Fruit fly (Drosophila melanogaster) whole organism, embryonic: Measurements from ENCODE around the gene Kpc1.
A peak's percentile ranks its signal among the peaks of the same experiment; 100 is the strongest.

ENCODE experiments used
- BtbVII ChIP-seq: fragments of 200-800 bp; sonication (Bioruptor generic); optimal IDR thresholded peaks from 3 replicates; lab custom pipeline; 2017; ENCODE audit warnings: missing biosample characterization, mild to moderate bottlenecking, missing genetic modification characterization
- CG10267 ChIP-seq: fragments of 200-800 bp; sonication (Bioruptor generic); optimal IDR thresholded peaks from 2 replicates; lab custom pipeline; 2018; ENCODE audit warnings: missing biosample characterization, mild to moderate bottlenecking, missing genetic modification characterization, moderate library complexity
- CG11398 ChIP-seq: fragments of 200-800 bp; sonication (Bioruptor generic); optimal IDR thresholded peaks from 2 replicates; lab custom pipeline; 2016; ENCODE audit warnings: missing biosample characterization, missing genetic modification characterization
- CG12942 ChIP-seq: fragments of 200-800 bp; sonication (Bioruptor generic); optimal IDR thresholded peaks from 3 replicates; lab custom pipeline; 2016; ENCODE audit warnings: missing biosample characterization, missing genetic modification characterization
- CG14014 ChIP-seq: fragments of 200-800 bp; sonication (Bioruptor generic); IDR thresholded peaks from 2 replicates; pipeline ENCODE4 v1.3.6; 2022; ENCODE audit warnings: missing biosample characterization, missing genetic modification characterization
- CG15073 ChIP-seq: fragments of 200-800 bp; sonication (Bioruptor generic); optimal IDR thresholded peaks from 2 replicates; lab custom pipeline; 2016; ENCODE audit warnings: missing biosample characterization, missing genetic modification characterization
- CG15696 ChIP-seq: fragments of 200-800 bp; sonication (Bioruptor generic); optimal IDR thresholded peaks from 2 replicates; lab custom pipeline; 2019; ENCODE audit warnings: missing biosample characterization, mild to moderate bottlenecking, missing genetic modification characterization, moderate library complexity
- CG1603 ChIP-seq: fragments of 200-800 bp; sonication (Bioruptor generic); optimal IDR thresholded peaks from 2 replicates; lab custom pipeline; 2019; ENCODE audit warnings: missing biosample characterization, mild to moderate bottlenecking, missing genetic modification characterization, moderate library complexity
- CG17328 ChIP-seq: fragments of 200-800 bp; sonication (Bioruptor generic); IDR thresholded peaks from 2 replicates; pipeline ENCODE4 v1.3.6; 2022; ENCODE audit warnings: missing biosample characterization, missing genetic modification characterization
- CG17912 ChIP-seq: fragments of 200-800 bp; sonication (Bioruptor generic); optimal IDR thresholded peaks from 2 replicates; lab custom pipeline; 2018; ENCODE audit warnings: missing biosample characterization, mild to moderate bottlenecking, missing genetic modification characterization
- CG18476 ChIP-seq: fragments of 200-800 bp; sonication (Bioruptor generic); optimal IDR thresholded peaks from 2 replicates; lab custom pipeline; 2016; ENCODE audit warnings: missing biosample characterization, mild to moderate bottlenecking, missing genetic modification characterization
- CG18764 ChIP-seq: fragments of 200-800 bp; sonication (Bioruptor generic); optimal IDR thresholded peaks from 3 replicates; lab custom pipeline; 2016; ENCODE audit warnings: missing biosample characterization, missing genetic modification characterization
- CG2199 ChIP-seq: fragments of 200-800 bp; sonication (Bioruptor generic); IDR thresholded peaks from 3 replicates; pipeline ENCODE4 v1.3.6; 2022; ENCODE audit warnings: missing biosample characterization, missing genetic modification characterization
- CG2678 ChIP-seq: fragments of 200-800 bp; sonication (Bioruptor generic); optimal IDR thresholded peaks from 3 replicates; lab custom pipeline; 2019; ENCODE audit warnings: missing biosample characterization, mild to moderate bottlenecking, missing genetic modification characterization, moderate library complexity
- CG33557 ChIP-seq: fragments of 200-800 bp; sonication (Bioruptor generic); optimal IDR thresholded peaks from 2 replicates; lab custom pipeline; 2019; ENCODE audit warnings: missing biosample characterization, mild to moderate bottlenecking, missing genetic modification characterization, moderate library complexity
- CG3995 ChIP-seq: fragments of 200-800 bp; sonication (Bioruptor generic); optimal IDR thresholded peaks from 3 replicates; lab custom pipeline; 2016; ENCODE audit warnings: missing biosample characterization, missing genetic modification characterization
- CG5953 ChIP-seq: fragments of 200-800 bp; sonication (Bioruptor generic); IDR thresholded peaks from 2 replicates; pipeline ENCODE4 v1.3.6; 2022; ENCODE audit warnings: missing biosample characterization, missing genetic modification characterization
- CG7271 ChIP-seq: fragments of 200-800 bp; sonication (Bioruptor generic); optimal IDR thresholded peaks from 2 replicates; lab custom pipeline; 2018; ENCODE audit warnings: missing biosample characterization, mild to moderate bottlenecking, missing genetic modification characterization, moderate library complexity
- CG7556 ChIP-seq: fragments of 200-800 bp; sonication (Bioruptor generic); optimal IDR thresholded peaks from 2 replicates; lab custom pipeline; 2017; ENCODE audit warnings: missing biosample characterization, mild to moderate bottlenecking, missing genetic modification characterization
- CG7963 ChIP-seq: fragments of 200-800 bp; sonication (Bioruptor generic); IDR thresholded peaks from 3 replicates; pipeline ENCODE4 v1.3.6; 2022; ENCODE audit warnings: missing biosample characterization, missing genetic modification characterization; ENCODE audit not compliant: partially characterized antibody
- CG8089 ChIP-seq: fragments of 200-800 bp; sonication (Bioruptor generic); optimal IDR thresholded peaks from 3 replicates; lab custom pipeline; 2016; ENCODE audit warnings: missing biosample characterization, missing genetic modification characterization
- CG8281 ChIP-seq: fragments of 200-800 bp; sonication (Bioruptor generic); optimal IDR thresholded peaks from 2 replicates; lab custom pipeline; 2018; ENCODE audit warnings: missing biosample characterization, mild to moderate bottlenecking, missing genetic modification characterization, moderate library complexity
- D19B ChIP-seq: fragments of 200-800 bp; sonication (Bioruptor generic); optimal IDR thresholded peaks from 2 replicates; lab custom pipeline; 2017; ENCODE audit warnings: missing biosample characterization, mild to moderate bottlenecking, missing genetic modification characterization
- Dad ChIP-seq: fragments of 200-800 bp; sonication (Bioruptor generic); optimal IDR thresholded peaks from 3 replicates; lab custom pipeline; 2016; ENCODE audit warnings: missing biosample characterization, missing genetic modification characterization
- Deaf1 ChIP-seq: fragments of 200-800 bp; optimal IDR thresholded peaks from 3 replicates; lab custom pipeline; 2019; ENCODE audit warnings: missing biosample characterization, mild to moderate bottlenecking, missing genetic modification characterization, moderate library complexity
- Ets65A ChIP-seq: fragments of 200-800 bp; sonication (Bioruptor generic); peaks from one replicate; lab custom pipeline; 2016; ENCODE audit warnings: missing biosample characterization, missing genetic modification characterization
- Fer2 ChIP-seq: fragments of 200-800 bp; sonication (Bioruptor generic); optimal IDR thresholded peaks from 2 replicates; lab custom pipeline; 2018; ENCODE audit warnings: missing biosample characterization, mild to moderate bottlenecking, missing genetic modification characterization, moderate library complexity
- Fer3 ChIP-seq: fragments of 200-800 bp; sonication (Bioruptor generic); optimal IDR thresholded peaks from 2 replicates; lab custom pipeline; 2018; ENCODE audit warnings: missing biosample characterization, mild to moderate bottlenecking, missing genetic modification characterization, moderate library complexity
- Oaz ChIP-seq: fragments of 200-800 bp; sonication (Bioruptor generic); IDR thresholded peaks from 2 replicates; pipeline ENCODE4 v1.3.6; 2022; ENCODE audit warnings: missing biosample characterization, missing genetic modification characterization
- Poxn ChIP-seq: fragments of 200-800 bp; sonication (Bioruptor generic); IDR thresholded peaks from 2 replicates; pipeline ENCODE4 v1.3.6; 2022; ENCODE audit warnings: missing biosample characterization, missing genetic modification characterization
- Rx ChIP-seq: fragments of 200-800 bp; sonication (Bioruptor generic); IDR thresholded peaks from 2 replicates; pipeline ENCODE4 v1.3.6; 2022; ENCODE audit warnings: missing biosample characterization, missing genetic modification characterization
- Tbp ChIP-seq: fragments of >200 bp; optimal IDR thresholded peaks from 2 replicates; lab custom pipeline; 2018; ENCODE audit warnings: missing biosample characterization, missing genetic modification characterization
- al ChIP-seq: fragments of 200-800 bp; sonication (Bioruptor generic); IDR thresholded peaks from 2 replicates; pipeline ENCODE4 v1.3.6; 2022; ENCODE audit warnings: missing biosample characterization, missing genetic modification characterization
- aop ChIP-seq: fragments of 200-800 bp; sonication (Bioruptor generic); IDR thresholded peaks from 2 replicates; pipeline ENCODE4 v1.3.6; 2022; ENCODE audit warnings: missing biosample characterization, missing genetic modification characterization
- ash1 ChIP-seq: fragments of 200-800 bp; sonication (Bioruptor generic); optimal IDR thresholded peaks from 2 replicates; lab custom pipeline; 2018; ENCODE audit warnings: missing biosample characterization, mild to moderate bottlenecking, missing genetic modification characterization
- bab2 ChIP-seq: fragments of 200-800 bp; sonication (Bioruptor generic); optimal IDR thresholded peaks from 2 replicates; lab custom pipeline; 2016; ENCODE audit warnings: missing biosample characterization, missing genetic modification characterization
- da ChIP-seq: fragments of 200-800 bp; sonication (Bioruptor generic); optimal IDR thresholded peaks from 2 replicates; lab custom pipeline; 2016; ENCODE audit warnings: missing biosample characterization, missing genetic modification characterization
- dati ChIP-seq: fragments of 200-800 bp; sonication (Bioruptor generic); IDR thresholded peaks from 2 replicates; pipeline ENCODE4 v1.3.6; 2022; ENCODE audit warnings: missing biosample characterization, missing genetic modification characterization
- dmrt11E ChIP-seq: fragments of 200-800 bp; sonication (Bioruptor generic); optimal IDR thresholded peaks from 3 replicates; lab custom pipeline; 2018; ENCODE audit warnings: missing biosample characterization, mild to moderate bottlenecking, missing genetic modification characterization, moderate library complexity
- ham ChIP-seq: fragments of 200-800 bp; sonication (Bioruptor generic); IDR thresholded peaks from 2 replicates; pipeline ENCODE4 v1.3.6; 2022; ENCODE audit warnings: missing biosample characterization, missing genetic modification characterization
- lola ChIP-seq, 3 experiments: fragments of >200 bp in 2 of 3; fragments of 200-800 bp in 1 of 3; sonication (Bioruptor generic) in 1 of 3; optimal IDR thresholded peaks; 2 replicates each; lab custom pipeline; 2017 to 2019; ENCODE audit warnings: missing biosample characterization in 3 of 3, missing genetic modification characterization in 3 of 3, mild to moderate bottlenecking in 1 of 3, moderate library complexity in 1 of 3
- odd ChIP-seq: fragments of 200-800 bp; sonication (Bioruptor generic); optimal IDR thresholded peaks from 2 replicates; lab custom pipeline; 2017; ENCODE audit warnings: missing biosample characterization, mild to moderate bottlenecking, missing genetic modification characterization
- row ChIP-seq: fragments of 200-800 bp; sonication (Bioruptor generic); IDR thresholded peaks from 3 replicates; pipeline ENCODE4 v1.3.6; 2022; ENCODE audit warnings: missing biosample characterization, missing genetic modification characterization
- seq ChIP-seq: fragments of 200-800 bp; sonication (Bioruptor generic); IDR thresholded peaks from 2 replicates; pipeline ENCODE4 v1.3.6; 2022; ENCODE audit warnings: missing biosample characterization, missing genetic modification characterization
- sim ChIP-seq: fragments of 200-800 bp; sonication (Bioruptor generic); IDR thresholded peaks from 2 replicates; pipeline ENCODE4 v1.3.6; 2022; ENCODE audit warnings: missing biosample characterization, missing genetic modification characterization
- sima ChIP-seq: fragments of 200-800 bp; sonication (Bioruptor generic); optimal IDR thresholded peaks from 2 replicates; lab custom pipeline; 2016; ENCODE audit warnings: missing biosample characterization, missing genetic modification characterization
- tll ChIP-seq, 2 experiments: fragments of 200-800 bp in 1 of 2; fragments of >200 bp in 1 of 2; sonication (Bioruptor generic) in 1 of 2; optimal IDR thresholded peaks; 2 replicates each; lab custom pipeline; 2017 to 2019; ENCODE audit warnings: missing biosample characterization in 2 of 2, missing genetic modification characterization in 2 of 2, mild to moderate bottlenecking in 1 of 2, moderate library complexity in 1 of 2
- tna ChIP-seq: fragments of 200-800 bp; sonication (Bioruptor generic); IDR thresholded peaks from 2 replicates; pipeline ENCODE4 v1.3.6; 2022; ENCODE audit warnings: missing biosample characterization, missing genetic modification characterization; ENCODE audit not compliant: partially characterized antibody
- twi ChIP-seq: fragments of 200-800 bp; optimal IDR thresholded peaks from 2 replicates; lab custom pipeline; 2019; ENCODE audit warnings: missing biosample characterization, mild to moderate bottlenecking, missing genetic modification characterization, moderate library complexity
- unc-4 ChIP-seq: fragments of 200-800 bp; sonication (Bioruptor generic); IDR thresholded peaks from 2 replicates; pipeline ENCODE4 v1.3.6; 2022; ENCODE audit warnings: missing biosample characterization, missing genetic modification characterization; ENCODE audit not compliant: partially characterized antibody

Gene Kpc1

DNA sequence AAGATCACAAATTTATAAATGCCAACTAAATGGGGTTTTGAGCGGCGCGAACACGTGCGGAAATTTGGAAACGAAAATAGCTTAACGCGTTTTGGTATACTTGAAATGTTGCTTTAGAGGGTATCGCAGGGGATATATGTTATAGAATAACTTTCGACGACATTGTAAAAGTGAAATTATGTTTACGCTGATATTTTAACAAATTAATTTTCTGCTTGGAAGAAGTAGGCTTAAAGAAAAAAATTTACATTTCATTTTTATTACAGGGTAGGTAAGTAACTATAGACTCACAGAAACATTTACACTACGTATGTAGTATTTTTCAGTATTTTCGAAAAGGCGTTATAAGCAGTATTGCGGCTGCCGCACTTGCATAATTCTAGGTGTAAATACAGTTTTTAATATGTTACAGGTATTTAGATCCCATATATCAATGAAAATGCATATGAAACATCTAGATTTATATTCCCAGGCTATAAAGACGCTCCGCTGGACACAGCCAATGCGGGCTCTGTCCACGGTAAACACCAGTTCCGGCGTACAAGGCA lies 33.4 kb upstream of the Kpc1 start, which contains the start of the genes Art3 and mRpS10 (continued):
- TF ChIP-seq bab2 (GFP tag; lab: Kevin White, UChicago) (peak; percentile 100), sim (GFP tag; lab: Robert Waterston, UW) (peak; percentile 100), aop (GFP tag; lab: Robert Waterston, UW) (peak; percentile 98), al (GFP tag; lab: Robert Waterston, UW) (peak; percentile 100), CG8281 (tag; lab: Kevin White, UChicago) (peak; percentile 97), seq (GFP tag; lab: Robert Waterston, UW) (peak; percentile 100), CG7271 (tag; lab: Kevin White, UChicago) (peak; percentile 100), unc-4 (GFP tag; lab: Robert Waterston, UW) (0 out of 2 replicates have a peak, but pooled peaks have one; percentile 30), CG15696 (tag; lab: Kevin White, UChicago) (peak; percentile 100), D19B (GFP tag; lab: Kevin White, UChicago) (peak; percentile 100), Tbp (GFP tag; lab: Kevin White, UChicago) (no peak), Fer2 (tag; lab: Kevin White, UChicago) (peak; percentile 100), row (GFP tag; lab: Robert Waterston, UW) (peak; percentile 100), Dad (GFP tag; lab: Kevin White, UChicago) (peak; percentile 100), CG12942 (GFP tag; lab: Kevin White, UChicago) (peak; percentile 100), ash1 (GFP tag; lab: Kevin White, UChicago) (peak; percentile 99), sima (GFP tag; lab: Kevin White, UChicago) (peak; percentile 100), CG5953 (GFP tag; lab: Robert Waterston, UW) (peak; percentile 100), CG11398 (GFP tag; lab: Kevin White, UChicago) (peak; percentile 100), Ets65A (peak; percentile 100), dati (GFP tag; lab: Robert Waterston, UW) (peak; percentile 100), CG1603 (tag; lab: Kevin White, UChicago) (peak; percentile 99), tll (GFP tag; optimal IDR thresholded peaks at IDR 0.05; lab: Kevin White, UChicago) (peak; percentile 3 to 96), da (GFP tag; lab: Kevin White, UChicago) (peak; percentile 100), Deaf1 (tag; lab: Kevin White, UChicago) (peak; percentile 94), ham (GFP tag; lab: Robert Waterston, UW) (peak; percentile 100), twi (tag; lab: Kevin White, UChicago) (peak; percentile 100), CG33557 (GFP tag; lab: Kevin White, UChicago) (peak; percentile 100), tna (GFP tag; lab: Robert Waterston, UW) (0 out of 2 replicates have a peak, but pooled peaks have one; percentile 10), CG17328 (GFP tag; lab: Robert Waterston, UW) (peak; percentile 100), CG15073 (GFP tag; lab: Kevin White, UChicago) (peak; percentile 96), CG7963 (GFP tag; lab: Robert Waterston, UW) (no peak), lola (GFP tag; optimal IDR thresholded peaks at IDR 0.05; lab: Kevin White, UChicago) (peak in 1 of 3 experiments; percentile 100), CG14014 (peak; percentile 100), CG2199 (peak; percentile 100), dmrt11E (peak; percentile 100), CG18764 (GFP tag; lab: Kevin White, UChicago) (peak; percentile 100), CG17912 (GFP tag; lab: Kevin White, UChicago) (peak; percentile 100), CG8089 (GFP tag; lab: Kevin White, UChicago) (peak; percentile 100), odd (GFP tag; lab: Kevin White, UChicago) (peak; percentile 99), CG18476 (GFP tag; lab: Kevin White, UChicago) (peak; percentile 99), Oaz (peak; percentile 100), CG2678 (peak; percentile 100), CG10267 (tag; lab: Kevin White, UChicago) (peak; percentile 100), CG3995 (GFP tag; lab: Kevin White, UChicago) (peak; percentile 91), Fer3 (peak; percentile 100), CG7556 (GFP tag; lab: Kevin White, UChicago) (peak; percentile 100), Poxn (GFP tag; lab: Robert Waterston, UW) (peak; percentile 100), Rx (GFP tag; lab: Robert Waterston, UW) (peak; percentile 100), BtbVII (GFP tag; lab: Kevin White, UChicago) (peak; percentile 100)
